Fruit fly (Drosophila melanogaster) whole organism, embryonic: ENCODE measurements around the gene Lasp.

Experiments used
- B-H1 ChIP-seq: fragments of 200-800 bp; sonication (Bioruptor generic); IDR thresholded peaks from 3 replicates; pipeline ENCODE4 v1.3.6; 2022; ENCODE audit warnings: missing biosample characterization, missing genetic modification characterization
- CG10274 ChIP-seq: fragments of 200-800 bp; sonication (Bioruptor generic); optimal IDR thresholded peaks from 3 replicates; lab custom pipeline; 2017; ENCODE audit warnings: missing biosample characterization, mild to moderate bottlenecking, missing genetic modification characterization
- CG10321 ChIP-seq: fragments of 200-800 bp; sonication (Bioruptor generic); IDR thresholded peaks from 2 replicates; pipeline ENCODE4 v1.3.6; 2022; ENCODE audit warnings: missing biosample characterization, missing genetic modification characterization
- CG11398 ChIP-seq: fragments of 200-800 bp; sonication (Bioruptor generic); optimal IDR thresholded peaks from 2 replicates; lab custom pipeline; 2016; ENCODE audit warnings: missing biosample characterization, missing genetic modification characterization
- CG11560 ChIP-seq: fragments of 200-800 bp; sonication (Bioruptor generic); IDR thresholded peaks from 3 replicates; pipeline ENCODE4 v1.3.6; 2022; ENCODE audit warnings: missing biosample characterization, missing genetic modification characterization
- CG13894 ChIP-seq: fragments of 200-800 bp; sonication (Bioruptor generic); optimal IDR thresholded peaks from 3 replicates; lab custom pipeline; 2018; ENCODE audit warnings: missing biosample characterization, mild to moderate bottlenecking, missing genetic modification characterization, moderate library complexity
- CG14441 ChIP-seq: fragments of 200-800 bp; sonication (Bioruptor generic); IDR thresholded peaks from 2 replicates; pipeline ENCODE4 v1.3.6; 2022; ENCODE audit warnings: missing biosample characterization, missing genetic modification characterization
- CG17361 ChIP-seq: fragments of 200-800 bp; sonication (Bioruptor generic); IDR thresholded peaks from 3 replicates; pipeline ENCODE4 v1.3.6; 2022; ENCODE audit warnings: missing biosample characterization, missing genetic modification characterization
- CG17385 ChIP-seq: fragments of 200-800 bp; sonication (Bioruptor generic); optimal IDR thresholded peaks from 3 replicates; lab custom pipeline; 2018; ENCODE audit warnings: missing biosample characterization, mild to moderate bottlenecking, missing genetic modification characterization
- CG18262 ChIP-seq: fragments of 200-800 bp; optimal IDR thresholded peaks from 3 replicates; lab custom pipeline; 2019; ENCODE audit warnings: missing biosample characterization, mild to moderate bottlenecking, missing genetic modification characterization, moderate library complexity
- CG18599 ChIP-seq: fragments of 200-800 bp; sonication (Bioruptor generic); optimal IDR thresholded peaks from 3 replicates; lab custom pipeline; 2017; ENCODE audit warnings: missing biosample characterization, missing genetic modification characterization, mild to moderate bottlenecking, moderate library complexity, missing genetic modification reagents
- CG30403 ChIP-seq: fragments of 200-800 bp; sonication (Bioruptor generic); optimal IDR thresholded peaks from 3 replicates; lab custom pipeline; 2016; ENCODE audit warnings: missing biosample characterization, missing genetic modification characterization
- CG31224 ChIP-seq: fragments of 200-800 bp; sonication (Bioruptor generic); IDR thresholded peaks from 2 replicates; pipeline ENCODE4 v1.3.6; 2022; ENCODE audit warnings: missing biosample characterization, missing genetic modification characterization
- CG32772 ChIP-seq: fragments of 200-800 bp; sonication (Bioruptor generic); IDR thresholded peaks from 2 replicates; pipeline ENCODE4 v1.3.6; 2022; ENCODE audit warnings: missing biosample characterization, missing genetic modification characterization
- CG3407 ChIP-seq: fragments of 200-800 bp; sonication (Bioruptor generic); optimal IDR thresholded peaks from 2 replicates; lab custom pipeline; 2018; ENCODE audit warnings: missing biosample characterization, mild to moderate bottlenecking, missing genetic modification characterization
- CG4424 ChIP-seq: fragments of 200-800 bp; sonication (Bioruptor generic); optimal IDR thresholded peaks from 3 replicates; lab custom pipeline; 2016; ENCODE audit warnings: missing biosample characterization, missing genetic modification characterization
- CG5180 ChIP-seq: fragments of 200-800 bp; sonication (Bioruptor generic); optimal IDR thresholded peaks from 3 replicates; lab custom pipeline; 2017; ENCODE audit warnings: missing biosample characterization, missing genetic modification characterization, mild to moderate bottlenecking, moderate library complexity, missing genetic modification reagents
- CG6854 ChIP-seq: fragments of 200-800 bp; sonication (Bioruptor generic); optimal IDR thresholded peaks from 3 replicates; lab custom pipeline; 2017; ENCODE audit warnings: missing biosample characterization, mild to moderate bottlenecking, missing genetic modification characterization
- CG8359 ChIP-seq: fragments of 200-800 bp; sonication (Bioruptor generic); optimal IDR thresholded peaks from 2 replicates; lab custom pipeline; 2017; ENCODE audit warnings: missing biosample characterization, mild to moderate bottlenecking, missing genetic modification characterization, borderline replicate concordance
- CG9797 ChIP-seq: fragments of 200-800 bp; sonication (Bioruptor generic); optimal IDR thresholded peaks from 3 replicates; lab custom pipeline; 2018; ENCODE audit warnings: missing biosample characterization, mild to moderate bottlenecking, missing genetic modification characterization
- Eip74EF ChIP-seq, 2 experiments: fragments of 200-800 bp in 1 of 2; fragments of >200 bp in 1 of 2; sonication (Bioruptor generic) in 1 of 2; optimal IDR thresholded peaks; 2 replicates each; lab custom pipeline; 2017 to 2019; ENCODE audit warnings: missing biosample characterization in 2 of 2, missing genetic modification characterization in 2 of 2, mild to moderate bottlenecking in 1 of 2, moderate library complexity in 1 of 2
- Ets97D ChIP-seq: fragments of 200-800 bp; sonication (Bioruptor generic); optimal IDR thresholded peaks from 3 replicates; lab custom pipeline; 2016; ENCODE audit warnings: missing biosample characterization, missing genetic modification characterization
- Fer3 ChIP-seq: fragments of 200-800 bp; sonication (Bioruptor generic); optimal IDR thresholded peaks from 2 replicates; lab custom pipeline; 2018; ENCODE audit warnings: missing biosample characterization, mild to moderate bottlenecking, missing genetic modification characterization, moderate library complexity
- Gsc ChIP-seq: fragments of 200-800 bp; sonication (Bioruptor generic); IDR thresholded peaks from 2 replicates; pipeline ENCODE4 v1.3.6; 2022; ENCODE audit warnings: missing biosample characterization, missing genetic modification characterization
- H15 ChIP-seq: fragments of 200-800 bp; sonication (Bioruptor generic); IDR thresholded peaks from 3 replicates; pipeline ENCODE4 v1.3.6; 2022; ENCODE audit warnings: missing biosample characterization, missing genetic modification characterization
- H2.0 ChIP-seq: fragments of 200-800 bp; sonication (Bioruptor generic); IDR thresholded peaks from 2 replicates; pipeline ENCODE4 v1.3.6; 2022; ENCODE audit warnings: missing biosample characterization, missing genetic modification characterization
- HLH4C ChIP-seq: fragments of 200-800 bp; sonication (Bioruptor generic); IDR thresholded peaks from 3 replicates; pipeline ENCODE4 v1.3.6; 2022; ENCODE audit warnings: missing biosample characterization, missing genetic modification characterization; ENCODE audit not compliant: partially characterized antibody
- HmgZ ChIP-seq: fragments of 200-800 bp; sonication (Bioruptor generic); optimal IDR thresholded peaks from 2 replicates; lab custom pipeline; 2018; ENCODE audit warnings: missing biosample characterization, mild to moderate bottlenecking, missing genetic modification characterization
- NC2α ChIP-seq: fragments of 200-800 bp; sonication (Bioruptor generic); optimal IDR thresholded peaks from 2 replicates; lab custom pipeline; 2016; ENCODE audit warnings: missing biosample characterization, missing genetic modification characterization
- Oli ChIP-seq: fragments of 200-800 bp; sonication (Bioruptor generic); optimal IDR thresholded peaks from 2 replicates; lab custom pipeline; 2018; ENCODE audit warnings: missing biosample characterization, mild to moderate bottlenecking, missing genetic modification characterization, moderate library complexity
- Ptx1 ChIP-seq: fragments of 200-800 bp; sonication (Bioruptor generic); IDR thresholded peaks from 2 replicates; pipeline ENCODE4 v1.3.6; 2022; ENCODE audit warnings: missing biosample characterization, missing genetic modification characterization
- Sin3A ChIP-seq: fragments of >200 bp; optimal IDR thresholded peaks from 2 replicates; lab custom pipeline; 2018
- Ssrp ChIP-seq: fragments of 200-800 bp; sonication (Bioruptor generic); optimal IDR thresholded peaks from 2 replicates; lab custom pipeline; 2018; ENCODE audit warnings: missing biosample characterization, mild to moderate bottlenecking, missing genetic modification characterization, moderate library complexity
- ab ChIP-seq: fragments of 200-800 bp; sonication (Bioruptor generic); optimal IDR thresholded peaks from 2 replicates; lab custom pipeline; 2016; ENCODE audit warnings: missing biosample characterization, missing genetic modification characterization
- bcd ChIP-seq: fragments of 200-800 bp; sonication (Bioruptor generic); optimal IDR thresholded peaks from 2 replicates; lab custom pipeline; 2017; ENCODE audit warnings: missing biosample characterization, mild to moderate bottlenecking, missing genetic modification characterization
- disco-r ChIP-seq: fragments of 200-800 bp; sonication (Bioruptor generic); optimal IDR thresholded peaks from 2 replicates; lab custom pipeline; 2016; ENCODE audit warnings: missing biosample characterization, missing genetic modification characterization
- kah ChIP-seq: fragments of 200-800 bp; sonication (Bioruptor generic); optimal IDR thresholded peaks from 2 replicates; lab custom pipeline; 2018; ENCODE audit warnings: missing biosample characterization, mild to moderate bottlenecking, missing genetic modification characterization
- lilli ChIP-seq: fragments of 200-800 bp; sonication (Bioruptor generic); optimal IDR thresholded peaks from 3 replicates; lab custom pipeline; 2016; ENCODE audit warnings: missing biosample characterization, missing genetic modification characterization
- lmd ChIP-seq: fragments of 200-800 bp; sonication (Bioruptor generic); IDR thresholded peaks from 2 replicates; pipeline ENCODE4 v1.3.6; 2022; ENCODE audit warnings: missing biosample characterization, missing genetic modification characterization
- lola ChIP-seq, 3 experiments: fragments of >200 bp in 2 of 3; fragments of 200-800 bp in 1 of 3; sonication (Bioruptor generic) in 1 of 3; optimal IDR thresholded peaks; 2 replicates each; lab custom pipeline; 2017 to 2019; ENCODE audit warnings: missing biosample characterization in 3 of 3, missing genetic modification characterization in 3 of 3, mild to moderate bottlenecking in 1 of 3, moderate library complexity in 1 of 3
- maf-S ChIP-seq: fragments of 200-800 bp; sonication (Bioruptor generic); optimal IDR thresholded peaks from 2 replicates; lab custom pipeline; 2016; ENCODE audit warnings: missing biosample characterization, missing genetic modification characterization
- onecut ChIP-seq: fragments of 200-800 bp; sonication (Bioruptor generic); IDR thresholded peaks from 2 replicates; pipeline ENCODE4 v1.3.6; 2022; ENCODE audit warnings: missing biosample characterization, missing genetic modification characterization
- row ChIP-seq: fragments of 200-800 bp; sonication (Bioruptor generic); IDR thresholded peaks from 3 replicates; pipeline ENCODE4 v1.3.6; 2022; ENCODE audit warnings: missing biosample characterization, missing genetic modification characterization
- slp2 ChIP-seq: fragments of 200-800 bp; sonication (Bioruptor generic); optimal IDR thresholded peaks from 2 replicates; lab custom pipeline; 2016; ENCODE audit warnings: missing biosample characterization, missing genetic modification characterization
- wor ChIP-seq: fragments of 200-800 bp; sonication (Bioruptor generic); IDR thresholded peaks from 2 replicates; pipeline ENCODE4 v1.3.6; 2022; ENCODE audit warnings: missing biosample characterization, missing genetic modification characterization

Lasp gene

DNA sequence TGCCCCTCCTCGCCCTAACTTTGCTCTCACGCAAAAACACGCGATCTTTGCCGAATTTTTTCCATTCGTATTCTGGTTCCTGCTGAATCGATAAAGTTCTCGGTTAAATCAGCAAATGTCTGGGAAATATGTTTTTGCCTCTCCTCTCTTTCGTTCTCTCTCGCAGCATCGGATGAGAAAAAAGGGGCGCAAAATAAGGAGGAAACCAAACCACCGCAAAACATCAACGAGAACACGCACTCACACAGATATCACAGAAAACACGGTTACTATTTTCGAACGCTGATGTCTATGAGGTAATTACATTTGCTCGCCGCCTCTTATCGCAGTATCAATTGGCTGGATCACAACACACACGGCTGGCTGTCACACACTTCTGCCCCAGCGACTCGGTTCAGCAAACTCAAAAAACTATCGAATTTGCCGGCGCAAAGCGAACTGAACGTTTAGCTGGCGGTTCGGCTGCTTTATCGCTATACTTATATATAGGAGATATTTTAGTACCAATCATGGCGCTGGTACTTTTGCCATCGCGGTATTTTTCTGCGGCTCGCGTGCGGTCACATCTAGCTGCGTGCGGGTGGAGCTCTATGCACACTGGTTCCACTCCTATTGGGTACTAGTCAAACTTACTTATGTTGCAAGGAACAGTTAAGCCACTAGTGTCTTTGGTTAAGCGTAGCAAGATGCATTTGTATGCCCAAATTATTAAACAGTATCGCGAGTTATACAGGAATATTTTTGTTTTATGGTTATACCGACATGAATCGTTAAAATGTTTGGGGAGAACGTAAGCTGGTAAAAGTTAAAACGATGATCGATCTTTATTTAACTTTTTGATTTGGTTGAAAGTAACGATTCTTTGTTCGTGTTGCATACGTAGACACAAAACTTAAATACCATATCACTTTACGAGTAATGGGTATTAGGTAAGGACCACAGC is 50.0 kb downstream of the Lasp start, which contains the start of gene Baldspot (continued):
- peak; percentile 99 for TF ChIP-seq CG9797
- TF ChIP-seq Gsc (GFP tag; lab: Robert Waterston, UW), result no peak
- TF ChIP-seq CG8359 (GFP tag; lab: Kevin White, UChicago), result peak; percentile 71
- peak; percentile 86 for TF ChIP-seq Fer3 (tag; lab: Kevin White, UChicago)
- TF ChIP-seq CG5180, result peak; percentile 71
- TF ChIP-seq CG14441 (GFP tag; lab: Robert Waterston, UW), result peak; percentile 64

DNA sequence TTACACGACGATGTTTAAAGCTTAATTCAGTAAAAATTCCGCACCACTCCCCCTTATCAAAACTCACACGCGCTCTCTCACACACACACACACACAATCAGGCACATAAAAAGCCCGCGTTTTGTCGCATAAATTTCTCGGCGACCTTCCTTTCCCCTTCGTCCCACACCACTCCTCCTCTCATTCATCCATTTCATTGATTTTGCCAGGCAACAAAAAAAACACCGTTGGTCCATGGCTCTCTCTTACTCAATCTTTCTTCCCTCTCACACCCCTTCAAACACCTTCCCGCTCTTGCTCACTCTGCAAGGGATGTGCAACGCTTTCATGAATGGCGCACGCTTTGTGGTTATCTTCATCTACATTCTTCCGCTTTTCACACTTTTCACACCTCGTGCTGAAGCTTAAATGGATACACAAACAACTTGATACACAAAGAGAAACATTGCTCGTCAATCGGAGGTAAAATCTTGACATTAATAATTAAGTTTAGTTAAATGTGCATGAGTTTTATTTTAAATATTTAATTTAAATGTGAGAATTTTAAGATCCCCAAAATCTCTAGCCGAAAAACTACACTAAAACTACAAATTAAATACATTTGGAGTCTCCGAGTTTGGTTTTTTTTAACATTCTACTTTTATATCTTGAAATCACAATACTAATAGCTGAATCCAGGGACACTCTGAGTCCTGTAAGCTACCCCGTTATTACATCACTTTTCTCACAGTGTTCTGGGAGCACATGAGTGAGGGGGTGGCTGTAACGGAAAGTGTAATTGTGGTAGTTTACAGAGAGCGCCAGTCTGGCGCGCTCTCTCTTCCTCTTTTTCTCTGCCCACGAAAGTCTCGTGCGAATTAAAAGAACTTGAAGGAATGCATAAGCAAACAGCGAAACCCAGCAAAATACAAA is 51.3 kb downstream of the Lasp start:
- TF ChIP-seq slp2 (GFP tag; lab: Kevin White, UChicago), result peak; percentile 84
- peak; percentile 87 for TF ChIP-seq CG11560 (tag; lab: Robert Waterston, UW)
- peak; percentile 98 for TF ChIP-seq CG30403
- TF ChIP-seq ab (GFP tag; lab: Kevin White, UChicago), result peak; percentile 68
- TF ChIP-seq Sin3A (lab: Kevin White, UChicago), result no peak
- peak; percentile 98 for TF ChIP-seq CG4424 (GFP tag; lab: Kevin White, UChicago)
- TF ChIP-seq CG6854 (GFP tag; lab: Kevin White, UChicago), result peak; percentile 95
- peak; percentile 98 for TF ChIP-seq bcd
- TF ChIP-seq CG13894 (tag; lab: Kevin White, UChicago), result peak; percentile 84
- TF ChIP-seq Ptx1 (GFP tag; lab: Robert Waterston, UW), result peak; percentile 97
- TF ChIP-seq CG31224 (GFP tag; lab: Robert Waterston, UW), result peak; percentile 92
- TF ChIP-seq Eip74EF (GFP tag; optimal IDR thresholded peaks at IDR 0.05; lab: Kevin White, UChicago), result peak in 1 of 2 experiments; percentile 98
- TF ChIP-seq Ets97D (GFP tag; lab: Kevin White, UChicago), result peak; percentile 78
- peak; percentile 95 for TF ChIP-seq lilli
- TF ChIP-seq CG17361 (GFP tag; lab: Robert Waterston, UW), result peak; percentile 100
- TF ChIP-seq HLH4C (GFP tag; lab: Robert Waterston, UW), result no peak
- peak; percentile 94 for TF ChIP-seq CG17385 (GFP tag; lab: Kevin White, UChicago)
- TF ChIP-seq B-H1 (GFP tag; lab: Robert Waterston, UW), result peak; percentile 94
- TF ChIP-seq wor (GFP tag; lab: Robert Waterston, UW), result peak; percentile 94
- TF ChIP-seq CG18599 (GFP tag; lab: Kevin White, UChicago), result peak; percentile 98
- TF ChIP-seq CG11398 (GFP tag; lab: Kevin White, UChicago), result peak; percentile 80
- peak; percentile 98 for TF ChIP-seq onecut (GFP tag; lab: Robert Waterston, UW)
- TF ChIP-seq maf-S, result peak; percentile 93
- TF ChIP-seq H15, result peak; percentile 92
- TF ChIP-seq row, result peak; percentile 95
- TF ChIP-seq Ssrp (tag; lab: Kevin White, UChicago), result peak; percentile 97
- peak; percentile 98 for TF ChIP-seq lmd (GFP tag; lab: Robert Waterston, UW)
- peak; percentile 78 for TF ChIP-seq NC2α (GFP tag; lab: Kevin White, UChicago)
- TF ChIP-seq disco-r (GFP tag; lab: Kevin White, UChicago), result peak; percentile 75
- TF ChIP-seq lola (GFP tag; optimal IDR thresholded peaks at IDR 0.05; lab: Kevin White, UChicago), result peak in 1 of 3 experiments; percentile 96
- TF ChIP-seq CG3407 (GFP tag; lab: Kevin White, UChicago), result peak; percentile 95
- peak; percentile 64; the same call in 1 of the 2 replicates for TF ChIP-seq CG10321 (GFP tag; lab: Robert Waterston, UW)
- peak; percentile 90 for TF ChIP-seq CG10274 (GFP tag; lab: Kevin White, UChicago)
- peak; percentile 95 for TF ChIP-seq kah (GFP tag; lab: Kevin White, UChicago)
- TF ChIP-seq CG32772 (GFP tag; lab: Robert Waterston, UW), result peak; percentile 94
- TF ChIP-seq H2.0 (GFP tag; lab: Robert Waterston, UW), result peak; percentile 91
- peak; percentile 98 for TF ChIP-seq Oli
- peak; percentile 98 for TF ChIP-seq CG18262 (tag; lab: Kevin White, UChicago)
- TF ChIP-seq HmgZ (tag; lab: Kevin White, UChicago), result peak; percentile 91
